Fruit fly (Drosophila melanogaster) whole organism, prepupa: ENCODE data around the gene Ssb-c31a.

Experiments
- Blimp-1 ChIP-seq: fragments of 200-800 bp; sonication (Bioruptor generic); optimal IDR thresholded peaks from 3 replicates; lab custom pipeline; 2017; ENCODE audit warnings: missing biosample characterization, missing genetic modification characterization, mild to moderate bottlenecking, moderate library complexity, missing genetic modification reagents
- CG11294 ChIP-seq: fragments of 200-800 bp; sonication (Bioruptor generic); IDR thresholded peaks from 2 replicates; pipeline ENCODE4 v1.3.6; 2022; ENCODE audit warnings: missing biosample characterization, missing genetic modification characterization
- CG8319 ChIP-seq: fragments of 200-800 bp; sonication (Bioruptor generic); optimal IDR thresholded peaks from 3 replicates; lab custom pipeline; 2016; ENCODE audit warnings: missing biosample characterization, missing genetic modification characterization
- CG9139 ChIP-seq: fragments of 200-800 bp; sonication (Bioruptor generic); optimal IDR thresholded peaks from 3 replicates; lab custom pipeline; 2017; ENCODE audit warnings: missing biosample characterization, mild to moderate bottlenecking, missing genetic modification characterization
- Hr4 ChIP-seq: fragments of 200-800 bp; sonication (Bioruptor generic); optimal IDR thresholded peaks from 3 replicates; lab custom pipeline; 2016; ENCODE audit warnings: missing biosample characterization, missing genetic modification characterization
- Sox102F ChIP-seq: fragments of 200-800 bp; sonication (Bioruptor generic); optimal IDR thresholded peaks from 2 replicates; lab custom pipeline; 2016; ENCODE audit warnings: missing biosample characterization, mild to moderate bottlenecking, missing genetic modification characterization
- Sox14 ChIP-seq: fragments of 200-800 bp; sonication (Bioruptor generic); optimal IDR thresholded peaks from 3 replicates; lab custom pipeline; 2016; ENCODE audit warnings: missing biosample characterization, missing genetic modification characterization
- fd59A ChIP-seq: fragments of 200-800 bp; sonication (Bioruptor generic); optimal IDR thresholded peaks from 2 replicates; lab custom pipeline; 2017; ENCODE audit warnings: missing biosample characterization, mild to moderate bottlenecking, missing genetic modification characterization, missing genetic modification reagents
- topi ChIP-seq: fragments of 200-800 bp; sonication (Bioruptor generic); optimal IDR thresholded peaks from 3 replicates; lab custom pipeline; 2016; ENCODE audit warnings: missing biosample characterization, missing genetic modification characterization

DNA sequence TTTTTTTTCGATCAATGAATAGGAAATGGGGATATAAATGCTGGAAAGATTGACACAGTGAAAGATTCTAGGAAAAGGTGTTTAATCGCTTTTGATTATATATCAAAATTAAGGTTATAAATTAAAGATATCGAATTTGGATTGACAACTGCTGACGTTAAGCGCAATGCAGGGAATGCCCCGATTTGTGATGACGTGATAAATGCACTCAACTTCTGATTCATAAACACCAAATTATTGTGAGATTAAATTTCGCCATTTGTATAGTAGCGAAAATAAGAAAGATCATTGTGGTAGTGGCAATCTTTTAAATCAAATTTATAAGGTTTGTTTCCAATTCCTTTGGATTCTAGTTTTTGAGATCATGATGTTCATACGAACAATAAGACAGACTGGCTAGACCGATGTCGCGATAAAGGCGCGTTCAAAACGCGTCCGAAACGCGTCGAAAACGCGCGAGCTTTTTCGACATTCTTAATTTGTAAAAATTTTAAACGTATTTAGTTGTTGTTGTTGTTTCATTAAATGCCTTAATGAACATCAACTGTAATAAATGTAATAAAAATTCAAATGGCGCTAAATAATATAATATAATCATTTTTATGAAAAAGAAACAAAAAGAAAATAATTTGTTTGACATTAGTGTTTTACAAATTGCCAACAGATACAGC lies 4.2 kb downstream of the Ssb-c31a start, which contains the start of gene CG8349:
- TF ChIP-seq CG9139 (GFP tag; lab: Kevin White, UChicago) = no peak
- TF ChIP-seq Sox14 (GFP tag; lab: Kevin White, UChicago) = no peak
- no peak for TF ChIP-seq Sox102F
- TF ChIP-seq topi = no peak
- TF ChIP-seq Hr4 (GFP tag; lab: Kevin White, UChicago) = no peak
- TF ChIP-seq CG8319 (GFP tag; lab: Kevin White, UChicago) = no peak
- TF ChIP-seq fd59A (GFP tag; lab: Kevin White, UChicago) = no peak
- TF ChIP-seq CG11294 (GFP tag; lab: Robert Waterston, UW) = no peak
- TF ChIP-seq Blimp-1 = no peak
